Fruit fly (Drosophila melanogaster): ENCODE data around the gene CG9777.

DNA sequence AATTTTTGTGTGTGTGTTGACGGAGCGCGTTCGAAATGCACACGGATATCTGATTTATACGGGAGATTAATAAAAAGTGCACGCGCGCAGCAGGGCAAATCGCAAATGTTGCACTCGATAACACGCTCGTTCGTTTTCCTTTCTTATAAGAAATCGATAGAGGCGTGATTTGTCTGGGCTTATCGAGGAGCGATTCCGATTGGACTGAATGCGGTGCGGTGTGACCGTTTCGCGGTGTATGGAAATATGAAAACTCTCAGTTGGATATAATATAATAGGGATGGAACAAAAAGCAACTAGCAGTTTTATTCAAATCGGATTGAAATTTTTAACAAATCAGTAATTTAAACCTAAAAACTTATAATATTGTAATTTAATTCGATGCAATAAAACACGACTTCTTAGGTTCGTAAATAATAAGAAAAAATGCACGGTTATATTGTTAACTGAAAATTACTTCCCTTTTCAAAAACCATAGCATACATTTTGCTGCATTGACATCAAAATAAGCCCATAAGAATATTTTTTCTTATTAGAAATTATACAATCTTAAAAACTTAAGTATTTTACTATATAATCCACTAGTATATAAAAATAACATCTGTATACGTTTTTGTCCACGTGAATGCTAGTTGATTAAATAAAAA, 44.9 kb downstream of the CG9777 start, which contains the start of gene CanA-14F:
- TF ChIP-seq CG32767 (GFP tag; IDR thresholded peaks at IDR 0.05) (no peak), gcm (GFP tag; optimal IDR thresholded peaks at IDR 0.05) (no peak), dysf (GFP tag; IDR thresholded peaks at IDR 0.05) (no peak), ewg (GFP tag; optimal IDR thresholded peaks at IDR 0.05) (no peak), CG11247 (GFP tag; IDR thresholded peaks at IDR 0.05) (no peak), trh (GFP tag; optimal IDR thresholded peaks at IDR 0.05) (no peak)
